Worm (Caenorhabditis elegans) whole organism, L3 larva: ENCODE results near the gene txt-13.

ENCODE experiments used
- aly-2 ChIP-seq: fragments of 150-350 bp; optimal IDR thresholded peaks from 2 replicates; lab custom pipeline; 2014; ENCODE audit warnings: missing biosample characterization, missing genetic modification characterization
- ceh-82 ChIP-seq: fragments of 150-350 bp; optimal IDR thresholded peaks from 2 replicates; lab custom pipeline; 2014; ENCODE audit warnings: missing biosample characterization, missing genetic modification characterization

- no peak for TF ChIP-seq ceh-82 (tag; lab: Kevin White, UChicago)
- TF ChIP-seq aly-2 (tag; lab: Kevin White, UChicago) = no peak
Measured at ce11 chrII:10531604-10532003, 38.8 kb upstream of the txt-13 start.
